Worm (Caenorhabditis elegans) whole organism, late embryonic: ENCODE data around the gene mrp-5.

Experiments used
- ama-1 ChIP-seq: fragments of 150-350 bp; optimal IDR thresholded peaks from 2 replicates; lab custom pipeline; 2014
- ceh-19 ChIP-seq: fragments of 200-800 bp; sonication (Bioruptor generic); optimal IDR thresholded peaks from 2 replicates; lab custom pipeline; 2018; ENCODE audit warnings: mild to moderate bottlenecking, missing genetic modification characterization, missing compliant biosample characterization
- ceh-6 ChIP-seq: fragments of 200-800 bp; sonication (Bioruptor generic); optimal IDR thresholded peaks from 2 replicates; lab custom pipeline; 2018; ENCODE audit warnings: mild to moderate bottlenecking, missing genetic modification characterization, missing compliant biosample characterization
- ceh-9 ChIP-seq: sonication (generic microtip); optimal IDR thresholded peaks from 2 replicates; lab custom pipeline; 2016; ENCODE audit warnings: mild to moderate bottlenecking, missing genetic modification characterization, inconsistent platforms, missing compliant biosample characterization
- ets-4 ChIP-seq: sonication (generic microtip); optimal IDR thresholded peaks from 2 replicates; lab custom pipeline; 2016; ENCODE audit warnings: missing genetic modification characterization, missing compliant biosample characterization
- fkh-10 ChIP-seq: fragments of 150-350 bp; optimal IDR thresholded peaks from 2 replicates; lab custom pipeline; 2014; ENCODE audit warnings: missing biosample characterization, missing genetic modification reagents, missing genetic modification characterization
- gmeb-2 ChIP-seq: sonication (generic microtip); optimal IDR thresholded peaks from 2 replicates; lab custom pipeline; 2016; ENCODE audit warnings: missing genetic modification characterization, inconsistent platforms, missing compliant biosample characterization
- madf-2 ChIP-seq: sonication (generic microtip); optimal IDR thresholded peaks from 2 replicates; lab custom pipeline; 2017; ENCODE audit warnings: missing genetic modification characterization, missing compliant biosample characterization
- nfya-1 ChIP-seq: sonication (generic microtip); optimal IDR thresholded peaks from 2 replicates; lab custom pipeline; 2017; ENCODE audit warnings: missing genetic modification characterization, mild to moderate bottlenecking, missing compliant biosample characterization, antibody characterized with exemption, moderate library complexity
- nhr-11 ChIP-seq: fragments of 150-350 bp; optimal IDR thresholded peaks from 2 replicates; lab custom pipeline; 2014; ENCODE audit warnings: missing biosample characterization, missing genetic modification characterization
- pha-2 ChIP-seq: sonication (generic microtip); optimal IDR thresholded peaks from 2 replicates; lab custom pipeline; 2017; ENCODE audit warnings: mild to moderate bottlenecking, missing genetic modification characterization, missing compliant biosample characterization
- pha-4 ChIP-seq: fragments of 150-350 bp; optimal IDR thresholded peaks from 2 replicates; lab custom pipeline; 2018; ENCODE audit warnings: missing biosample characterization, missing genetic modification reagents, missing genetic modification characterization
- sox-2 ChIP-seq: fragments of 200-800 bp; sonication (Bioruptor generic); IDR thresholded peaks from 2 replicates; pipeline ENCODE4 v1.3.6; 2022; ENCODE audit warnings: missing genetic modification reagents, missing genetic modification characterization, missing compliant biosample characterization

- TF ChIP-seq nfya-1 (tag; lab: Kevin White, UChicago) (no peak), sox-2 (GFP tag; lab: Robert Waterston, UW) (no peak), ceh-19 (GFP tag; lab: Kevin White, UChicago) (no peak), pha-2 (tag; lab: Kevin White, UChicago) (no peak), madf-2 (tag; lab: Kevin White, UChicago) (no peak), ceh-9 (tag; lab: Kevin White, UChicago) (no peak), ceh-6 (GFP tag; lab: Kevin White, UChicago) (no peak), fkh-10 (GFP tag; lab: Kevin White, UChicago) (no peak), ets-4 (tag; lab: Kevin White, UChicago) (no peak), gmeb-2 (tag; lab: Kevin White, UChicago) (no peak), ama-1 (no peak), pha-4 (no peak), nhr-11 (tag; lab: Kevin White, UChicago) (no peak)
Observed at ce11 chrX:14991280-14991679, 45.2 kb upstream of the mrp-5 start, which contains the start of gene iglr-1.
